Worm (Caenorhabditis elegans) whole organism, L4 larva: ENCODE data around the gene C53A3.3.

Source experiments
- lin-13 ChIP-seq: fragments of 150-350 bp; optimal IDR thresholded peaks from 2 replicates; lab custom pipeline; 2014; ENCODE audit warnings: missing biosample characterization, missing genetic modification reagents, missing genetic modification characterization
- unc-39 ChIP-seq: sonication (generic microtip); optimal IDR thresholded peaks from 2 replicates; lab custom pipeline; 2017; ENCODE audit warnings: missing biosample characterization, missing genetic modification characterization
- zip-11 ChIP-seq: fragments of 200-800 bp; sonication (Bioruptor generic); IDR thresholded peaks from 2 replicates; pipeline ENCODE4 v1.3.6; 2022; ENCODE audit warnings: missing genetic modification characterization, missing compliant biosample characterization

DNA sequence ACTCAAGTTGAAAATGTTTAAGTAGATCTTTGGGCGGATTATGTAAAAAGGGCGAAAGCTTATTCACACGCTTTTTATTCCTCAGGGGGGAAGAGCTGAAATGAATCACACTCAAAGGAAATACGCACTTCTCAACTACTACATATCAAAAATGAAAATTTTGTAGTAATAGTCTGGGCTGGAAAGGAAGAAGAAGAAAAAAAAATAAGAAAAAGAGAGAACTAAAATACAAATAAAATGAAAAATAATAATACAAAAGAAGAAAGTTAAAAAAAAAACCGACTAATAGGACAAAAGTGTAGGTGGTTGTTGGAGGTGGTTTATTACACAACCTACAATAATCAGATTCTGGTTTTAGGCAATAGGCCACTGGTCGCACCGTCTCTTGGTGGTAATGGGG, 20.2 kb upstream of the C53A3.3 start, which contains the start of gene K09H11.6:
- no peak for TF ChIP-seq lin-13 (GFP tag; lab: Kevin White, UChicago)
- TF ChIP-seq zip-11 (GFP tag; lab: Robert Waterston, UW), result no peak
- TF ChIP-seq unc-39 (tag; lab: Kevin White, UChicago), result no peak
